Worm (Caenorhabditis elegans) whole organism, L2 larva: ENCODE data around the gene chs-2.
A peak's percentile ranks its signal among the peaks of the same experiment; 100 is the strongest.

Experiments
- C34F6.9 ChIP-seq: fragments of 150-350 bp; optimal IDR thresholded peaks from 2 replicates; lab custom pipeline; 2014; ENCODE audit warnings: missing biosample characterization, missing genetic modification characterization
- F13H6.1 ChIP-seq: sonication (generic microtip); optimal IDR thresholded peaks from 2 replicates; lab custom pipeline; 2016; ENCODE audit warnings: missing genetic modification characterization, missing compliant biosample characterization
- R02D3.7 ChIP-seq: fragments of 150-350 bp; optimal IDR thresholded peaks from 2 replicates; lab custom pipeline; 2014; ENCODE audit warnings: missing biosample characterization, missing genetic modification characterization
- Y55F3AM.14 ChIP-seq: fragments of 200-800 bp; sonication (Bioruptor generic); optimal IDR thresholded peaks from 2 replicates; lab custom pipeline; 2018; ENCODE audit warnings: mild to moderate bottlenecking, missing genetic modification characterization, missing compliant biosample characterization
- ZK546.5 ChIP-seq: sonication (generic microtip); optimal IDR thresholded peaks from 2 replicates; lab custom pipeline; 2017; ENCODE audit warnings: missing biosample characterization, missing genetic modification characterization
- alr-1 ChIP-seq: fragments of 150-350 bp; optimal IDR thresholded peaks from 2 replicates; lab custom pipeline; 2014; ENCODE audit warnings: missing biosample characterization, missing genetic modification characterization
- aly-2 ChIP-seq: fragments of 150-350 bp; optimal IDR thresholded peaks from 2 replicates; lab custom pipeline; 2014; ENCODE audit warnings: missing biosample characterization, missing genetic modification characterization
- ama-1 ChIP-seq: fragments of 150-350 bp; optimal IDR thresholded peaks from 2 replicates; lab custom pipeline; 2018; ENCODE audit warnings: inconsistent platforms
- blmp-1 ChIP-seq: sonication (generic microtip); optimal IDR thresholded peaks from 2 replicates; lab custom pipeline; 2017; ENCODE audit warnings: missing genetic modification characterization, mild to moderate bottlenecking, missing compliant biosample characterization, antibody characterized with exemption, moderate library complexity; ENCODE audit not compliant: insufficient read depth
- ceh-16 ChIP-seq: fragments of 150-350 bp; optimal IDR thresholded peaks from 2 replicates; lab custom pipeline; 2014; ENCODE audit warnings: missing biosample characterization, missing genetic modification characterization
- ceh-82 ChIP-seq: fragments of 150-350 bp; optimal IDR thresholded peaks from 2 replicates; lab custom pipeline; 2014; ENCODE audit warnings: missing biosample characterization, missing genetic modification characterization
- crh-2 ChIP-seq: sonication (generic microtip); optimal IDR thresholded peaks from 2 replicates; lab custom pipeline; 2017; ENCODE audit warnings: missing biosample characterization, missing genetic modification characterization
- dmd-4 ChIP-seq: sonication (generic microtip); optimal IDR thresholded peaks from 2 replicates; lab custom pipeline; 2017; ENCODE audit warnings: missing biosample characterization, missing genetic modification characterization
- egl-27 ChIP-seq: sonication (generic microtip); optimal IDR thresholded peaks from 3 replicates; lab custom pipeline; 2017; ENCODE audit warnings: missing biosample characterization, missing genetic modification reagents, missing genetic modification characterization
- elt-1 ChIP-seq: fragments of 150-350 bp; optimal IDR thresholded peaks from 2 replicates; lab custom pipeline; 2014; ENCODE audit warnings: missing biosample characterization, missing genetic modification characterization
- elt-3 ChIP-seq: sonication (generic microtip); optimal IDR thresholded peaks from 2 replicates; lab custom pipeline; 2017; ENCODE audit warnings: missing biosample characterization, missing genetic modification characterization
- fos-1 ChIP-seq: fragments of 150-350 bp; optimal IDR thresholded peaks from 2 replicates; lab custom pipeline; 2014; ENCODE audit warnings: missing biosample characterization, missing genetic modification characterization
- gmeb-1 ChIP-seq: fragments of 150-350 bp; optimal IDR thresholded peaks from 2 replicates; lab custom pipeline; 2014; ENCODE audit warnings: missing biosample characterization, missing genetic modification characterization
- lin-11 ChIP-seq: fragments of 150-350 bp; sonication (generic microtip); optimal IDR thresholded peaks from 2 replicates; lab custom pipeline; 2014; ENCODE audit warnings: missing biosample characterization, missing genetic modification characterization, inconsistent platforms, mixed read lengths
- lin-13 ChIP-seq: fragments of 150-350 bp; optimal IDR thresholded peaks from 2 replicates; lab custom pipeline; 2014; ENCODE audit warnings: missing biosample characterization, missing genetic modification reagents, missing genetic modification characterization
- lin-39 ChIP-seq: fragments of 150-350 bp; optimal IDR thresholded peaks from 2 replicates; lab custom pipeline; 2014; ENCODE audit warnings: missing biosample characterization, missing genetic modification reagents, missing genetic modification characterization
- lsy-2 ChIP-seq, 2 experiments: fragments of 150-350 bp in 1 of 2; sonication (generic microtip) in 1 of 2; optimal IDR thresholded peaks; 2 replicates each; lab custom pipeline; 2014 to 2017; ENCODE audit warnings: missing biosample characterization in 2 of 2, missing genetic modification characterization in 2 of 2
- mab-5 ChIP-seq: fragments of 150-350 bp; optimal IDR thresholded peaks from 2 replicates; lab custom pipeline; 2014; ENCODE audit warnings: missing biosample characterization, missing genetic modification characterization
- mbf-1 ChIP-seq: sonication (generic microtip); optimal IDR thresholded peaks from 2 replicates; lab custom pipeline; 2017; ENCODE audit warnings: missing biosample characterization, missing genetic modification characterization
- mdl-1 ChIP-seq, 2 experiments: fragments of 150-350 bp in 1 of 2; sonication (generic microtip) in 1 of 2; optimal IDR thresholded peaks; 2 replicates each; lab custom pipeline; 2017; ENCODE audit warnings: missing biosample characterization in 2 of 2, missing genetic modification characterization in 2 of 2
- nhr-10 ChIP-seq: sonication (generic microtip); optimal IDR thresholded peaks from 2 replicates; lab custom pipeline; 2017; ENCODE audit warnings: missing biosample characterization, missing genetic modification characterization
- nhr-11 ChIP-seq: fragments of 150-350 bp; optimal IDR thresholded peaks from 2 replicates; lab custom pipeline; 2014; ENCODE audit warnings: missing biosample characterization, missing genetic modification characterization
- nhr-12 ChIP-seq: fragments of 150-350 bp; optimal IDR thresholded peaks from 2 replicates; lab custom pipeline; 2014; ENCODE audit warnings: missing biosample characterization, missing genetic modification characterization
- nhr-129 ChIP-seq: fragments of 150-350 bp; optimal IDR thresholded peaks from 2 replicates; lab custom pipeline; 2014; ENCODE audit warnings: missing biosample characterization, missing genetic modification characterization
- nhr-21 ChIP-seq: fragments of 150-350 bp; optimal IDR thresholded peaks from 2 replicates; lab custom pipeline; 2014; ENCODE audit warnings: missing biosample characterization, missing genetic modification characterization
- nhr-23 ChIP-seq: fragments of 150-350 bp; optimal IDR thresholded peaks from 2 replicates; lab custom pipeline; 2014; ENCODE audit warnings: missing biosample characterization, missing genetic modification reagents, missing genetic modification characterization
- nhr-237 ChIP-seq: fragments of 150-350 bp; optimal IDR thresholded peaks from 2 replicates; lab custom pipeline; 2014; ENCODE audit warnings: missing biosample characterization, missing genetic modification characterization
- nhr-25 ChIP-seq: fragments of 150-350 bp; sonication (generic microtip); optimal IDR thresholded peaks from 3 replicates; lab custom pipeline; 2014; ENCODE audit warnings: missing biosample characterization, missing genetic modification characterization
- nhr-6 ChIP-seq: fragments of 150-350 bp; optimal IDR thresholded peaks from 2 replicates; lab custom pipeline; 2014; ENCODE audit warnings: missing biosample characterization, missing genetic modification characterization
- nhr-77 ChIP-seq: fragments of 150-350 bp; optimal IDR thresholded peaks from 2 replicates; lab custom pipeline; 2014; ENCODE audit warnings: missing biosample characterization, missing genetic modification characterization
- peb-1 ChIP-seq: fragments of 150-350 bp; optimal IDR thresholded peaks from 2 replicates; lab custom pipeline; 2014; ENCODE audit warnings: missing biosample characterization, missing genetic modification characterization
- sem-4 ChIP-seq: fragments of 150-350 bp; optimal IDR thresholded peaks from 2 replicates; lab custom pipeline; 2014; ENCODE audit warnings: missing biosample characterization, missing genetic modification reagents, missing genetic modification characterization
- skn-1 ChIP-seq: sonication (generic microtip); optimal IDR thresholded peaks from 2 replicates; lab custom pipeline; 2017; ENCODE audit warnings: missing biosample characterization, missing genetic modification characterization
- sma-3 ChIP-seq: sonication (generic microtip); optimal IDR thresholded peaks from 2 replicates; lab custom pipeline; 2016; ENCODE audit warnings: missing genetic modification reagents, missing genetic modification characterization, missing compliant biosample characterization
- sma-9 ChIP-seq, 2 experiments: fragments of 150-350 bp in 1 of 2; sonication (generic microtip) in 1 of 2; optimal IDR thresholded peaks; 2 replicates each; lab custom pipeline; 2014 to 2016; ENCODE audit warnings: missing genetic modification characterization in 2 of 2, mild to moderate bottlenecking in 1 of 2, missing biosample characterization in 1 of 2, missing compliant biosample characterization in 1 of 2, missing genetic modification reagents in 1 of 2, moderate library complexity in 1 of 2
- snpc-4 ChIP-seq: fragments of 150-350 bp; optimal IDR thresholded peaks from 2 replicates; lab custom pipeline; 2014; ENCODE audit warnings: missing biosample characterization, missing genetic modification characterization
- unc-39 ChIP-seq: fragments of 150-350 bp; optimal IDR thresholded peaks from 2 replicates; lab custom pipeline; 2014; ENCODE audit warnings: missing biosample characterization, missing genetic modification characterization
- unc-55 ChIP-seq: fragments of 150-350 bp; sonication (generic microtip); optimal IDR thresholded peaks from 3 replicates; lab custom pipeline; 2014; ENCODE audit warnings: missing biosample characterization, missing genetic modification reagents, missing genetic modification characterization
- unc-62 ChIP-seq: fragments of 150-350 bp; optimal IDR thresholded peaks from 2 replicates; lab custom pipeline; 2014; ENCODE audit warnings: missing biosample characterization, missing genetic modification reagents, missing genetic modification characterization
- zag-1 ChIP-seq: fragments of 150-350 bp; optimal IDR thresholded peaks from 2 replicates; lab custom pipeline; 2014; ENCODE audit warnings: missing biosample characterization, missing genetic modification characterization
- ztf-1 ChIP-seq: fragments of 200-800 bp; sonication (Bioruptor generic); conservative IDR thresholded peaks from 2 replicates; pipeline ENCODE4 v1.3.6; 2022; ENCODE audit warnings: missing genetic modification characterization, missing compliant biosample characterization
- ztf-11 ChIP-seq: sonication (generic microtip); optimal IDR thresholded peaks from 2 replicates; lab custom pipeline; 2017; ENCODE audit warnings: missing biosample characterization, missing genetic modification characterization
- ztf-4 ChIP-seq: fragments of 150-350 bp; optimal IDR thresholded peaks from 2 replicates; lab custom pipeline; 2014; ENCODE audit warnings: missing biosample characterization, missing genetic modification characterization

chs-2 gene

ce11 chrII:208097-208496 is 11.3 kb downstream of the chs-2 start:
- no peak for TF ChIP-seq lin-11 (tag; lab: Kevin White, UChicago)
- no peak for TF ChIP-seq Y55F3AM.14 (GFP tag; lab: Kevin White, UChicago)
- TF ChIP-seq nhr-11: no peak
- no peak for TF ChIP-seq sem-4 (tag; lab: Kevin White, UChicago)
- TF ChIP-seq sma-9 (GFP tag; optimal IDR thresholded peaks at IDR 0.05; lab: Kevin White, UChicago): no peak
- no peak for TF ChIP-seq sma-9 (tag; optimal IDR thresholded peaks at IDR 0.05; lab: Kevin White, UChicago)
- TF ChIP-seq elt-1: no peak
- TF ChIP-seq nhr-237 (tag; lab: Kevin White, UChicago): no peak
- TF ChIP-seq mab-5 (tag; lab: Kevin White, UChicago): no peak
- TF ChIP-seq nhr-77 (tag; lab: Kevin White, UChicago): no peak
- no peak for TF ChIP-seq nhr-129 (tag; lab: Kevin White, UChicago)
- no peak for TF ChIP-seq egl-27 (tag; lab: Kevin White, UChicago)
- TF ChIP-seq aly-2 (tag; lab: Kevin White, UChicago): no peak
- no peak for TF ChIP-seq lsy-2 (tag; optimal IDR thresholded peaks at IDR 0.05; lab: Kevin White, UChicago)
- TF ChIP-seq, all 48 proteins: peak for 0

- TF ChIP-seq ceh-82 (tag; lab: Kevin White, UChicago) (peak; percentile 66), unc-55 (GFP tag; lab: Kevin White, UChicago) (peak; percentile 98), ZK546.5 (tag; lab: Kevin White, UChicago) (peak; percentile 34), ceh-16 (tag; lab: Kevin White, UChicago) (peak; percentile 83), snpc-4 (tag; lab: Kevin White, UChicago) (peak; percentile 84), sma-9 (GFP tag; optimal IDR thresholded peaks at IDR 0.05; lab: Kevin White, UChicago) (peak; percentile 92), sma-9 (tag; optimal IDR thresholded peaks at IDR 0.05; lab: Kevin White, UChicago) (no peak), lin-11 (tag; lab: Kevin White, UChicago) (peak; percentile 80), ztf-1 (GFP tag; lab: Robert Waterston, UW) (0 out of 2 replicates have a peak, but pooled peaks have one; percentile 49), nhr-10 (tag; lab: Kevin White, UChicago) (peak; percentile 69), nhr-25 (tag; lab: Kevin White, UChicago) (peak; percentile 96), lin-39 (tag; lab: Kevin White, UChicago) (no peak), nhr-11 (no peak), ztf-4 (tag; lab: Kevin White, UChicago) (peak; percentile 91), ama-1 (peak; percentile 89), elt-3 (no peak), peb-1 (tag; lab: Kevin White, UChicago) (no peak), aly-2 (tag; lab: Kevin White, UChicago) (no peak), crh-2 (peak; percentile 95), nhr-6 (tag; lab: Kevin White, UChicago) (peak; percentile 93), C34F6.9 (peak; percentile 95), mab-5 (tag; lab: Kevin White, UChicago) (peak; percentile 91), F13H6.1 (tag; lab: Kevin White, UChicago) (peak; percentile 93), unc-39 (no peak), egl-27 (tag; lab: Kevin White, UChicago) (peak; percentile 93), elt-1 (no peak), zag-1 (tag; lab: Kevin White, UChicago) (peak; percentile 61), sem-4 (tag; lab: Kevin White, UChicago) (peak; percentile 91), dmd-4 (peak; percentile 39), sma-3 (GFP tag; lab: Kevin White, UChicago) (peak; percentile 96), unc-62 (GFP tag; lab: Kevin White, UChicago) (no peak), nhr-77 (tag; lab: Kevin White, UChicago) (peak; percentile 57), nhr-129 (tag; lab: Kevin White, UChicago) (peak; percentile 92), nhr-237 (tag; lab: Kevin White, UChicago) (peak; percentile 64), alr-1 (tag; lab: Kevin White, UChicago) (no peak), lsy-2 (tag; optimal IDR thresholded peaks at IDR 0.05; lab: Kevin White, UChicago) (peak; percentile 90 to 95), nhr-23 (tag; lab: Kevin White, UChicago) (no peak), lin-13 (peak; percentile 95), fos-1 (tag; lab: Kevin White, UChicago) (peak; percentile 75), mbf-1 (tag; lab: Kevin White, UChicago) (peak; percentile 11), Y55F3AM.14 (GFP tag; lab: Kevin White, UChicago) (peak; percentile 52), skn-1 (tag; lab: Kevin White, UChicago) (peak; percentile 35), blmp-1 (tag; lab: Kevin White, UChicago) (peak; percentile 69), nhr-12 (tag; lab: Kevin White, UChicago) (no peak), ztf-11 (no peak), nhr-21 (tag; lab: Kevin White, UChicago) (peak; percentile 94), gmeb-1 (tag; lab: Kevin White, UChicago) (peak; percentile 100), R02D3.7 (tag; lab: Kevin White, UChicago) (peak; percentile 69), mdl-1 (tag; optimal IDR thresholded peaks at IDR 0.05; lab: Kevin White, UChicago) (peak; percentile 17 to 27)
Observed at ce11 chrII:216598-216997, 19.8 kb downstream of the chs-2 start, which contains the start of gene F48A11.4. F48A11.4 (minus strand) TSS chrII:216621.
